Fruit fly (Drosophila melanogaster) whole organism, embryonic: ENCODE data around the gene CG6195.

Source experiments
- BEAF-32 ChIP-seq: fragments of 200-800 bp; sonication (Bioruptor generic); optimal IDR thresholded peaks from 3 replicates; lab custom pipeline; 2017; ENCODE audit warnings: missing biosample characterization, missing genetic modification characterization, mild to moderate bottlenecking, moderate library complexity, missing genetic modification reagents
- CG10267 ChIP-seq: fragments of 200-800 bp; sonication (Bioruptor generic); optimal IDR thresholded peaks from 2 replicates; lab custom pipeline; 2018; ENCODE audit warnings: missing biosample characterization, mild to moderate bottlenecking, missing genetic modification characterization, moderate library complexity
- CG10979 ChIP-seq: fragments of 200-800 bp; sonication (Bioruptor generic); optimal IDR thresholded peaks from 2 replicates; lab custom pipeline; 2018; ENCODE audit warnings: missing biosample characterization, mild to moderate bottlenecking, missing genetic modification characterization, moderate library complexity
- CG11560 ChIP-seq: fragments of 200-800 bp; sonication (Bioruptor generic); IDR thresholded peaks from 3 replicates; pipeline ENCODE4 v1.3.6; 2022; ENCODE audit warnings: missing biosample characterization, missing genetic modification characterization
- CG12236 ChIP-seq: fragments of 200-800 bp; sonication (Bioruptor generic); optimal IDR thresholded peaks from 2 replicates; lab custom pipeline; 2016; ENCODE audit warnings: missing biosample characterization, missing genetic modification characterization
- CG12391 ChIP-seq: fragments of 200-800 bp; sonication (Bioruptor generic); optimal IDR thresholded peaks from 3 replicates; lab custom pipeline; 2018; ENCODE audit warnings: missing biosample characterization, mild to moderate bottlenecking, missing genetic modification characterization, moderate library complexity
- CG13296 ChIP-seq: fragments of 200-800 bp; sonication (Bioruptor generic); optimal IDR thresholded peaks from 3 replicates; lab custom pipeline; 2018; ENCODE audit warnings: missing biosample characterization, mild to moderate bottlenecking, missing genetic modification characterization
- CG13894 ChIP-seq: fragments of 200-800 bp; sonication (Bioruptor generic); optimal IDR thresholded peaks from 3 replicates; lab custom pipeline; 2018; ENCODE audit warnings: missing biosample characterization, mild to moderate bottlenecking, missing genetic modification characterization, moderate library complexity
- CG14667 ChIP-seq: fragments of 200-800 bp; sonication (Bioruptor generic); IDR thresholded peaks from 2 replicates; pipeline ENCODE4 v1.3.6; 2022; ENCODE audit warnings: missing biosample characterization, missing genetic modification characterization
- CG1602 ChIP-seq: fragments of 200-800 bp; sonication (Bioruptor generic); optimal IDR thresholded peaks from 3 replicates; lab custom pipeline; 2016; ENCODE audit warnings: missing biosample characterization, missing genetic modification characterization
- CG17361 ChIP-seq: fragments of 200-800 bp; sonication (Bioruptor generic); IDR thresholded peaks from 3 replicates; pipeline ENCODE4 v1.3.6; 2022; ENCODE audit warnings: missing biosample characterization, missing genetic modification characterization
- CG17829 ChIP-seq: fragments of 200-800 bp; optimal IDR thresholded peaks from 2 replicates; lab custom pipeline; 2019; ENCODE audit warnings: missing biosample characterization, mild to moderate bottlenecking, missing genetic modification characterization, moderate library complexity
- CG1832 ChIP-seq: fragments of 200-800 bp; sonication (Bioruptor generic); optimal IDR thresholded peaks from 2 replicates; lab custom pipeline; 2017; ENCODE audit warnings: missing biosample characterization, mild to moderate bottlenecking, missing genetic modification characterization, inconsistent platforms
- CG2712 ChIP-seq: fragments of 200-800 bp; optimal IDR thresholded peaks from 3 replicates; lab custom pipeline; 2019; ENCODE audit warnings: missing biosample characterization, mild to moderate bottlenecking, missing genetic modification characterization, moderate library complexity
- CG3065 ChIP-seq: fragments of 200-800 bp; sonication (Bioruptor generic); optimal IDR thresholded peaks from 2 replicates; lab custom pipeline; 2016; ENCODE audit warnings: missing biosample characterization, missing genetic modification characterization
- CG32532 ChIP-seq: fragments of 200-800 bp; sonication (Bioruptor generic); IDR thresholded peaks from 2 replicates; pipeline ENCODE4 v1.3.6; 2022; ENCODE audit warnings: missing biosample characterization, missing genetic modification characterization
- CG4707 ChIP-seq: fragments of 200-800 bp; sonication (Bioruptor generic); optimal IDR thresholded peaks from 2 replicates; lab custom pipeline; 2018; ENCODE audit warnings: missing biosample characterization, mild to moderate bottlenecking, missing genetic modification characterization, moderate library complexity
- CG5245 ChIP-seq: fragments of 200-800 bp; sonication (Bioruptor generic); optimal IDR thresholded peaks from 3 replicates; lab custom pipeline; 2016; ENCODE audit warnings: missing biosample characterization, missing genetic modification characterization
- CG6175 ChIP-seq: fragments of 200-800 bp; sonication (Bioruptor generic); IDR thresholded peaks from 3 replicates; pipeline ENCODE4 v1.3.6; 2022; ENCODE audit warnings: missing biosample characterization, missing genetic modification characterization
- CG6254 ChIP-seq: fragments of 200-800 bp; sonication (Bioruptor generic); optimal IDR thresholded peaks from 3 replicates; lab custom pipeline; 2017; ENCODE audit warnings: mild to moderate bottlenecking, missing biosample characterization, missing genetic modification reagents, missing genetic modification characterization
- CG6765 ChIP-seq: fragments of 200-800 bp; sonication (Bioruptor generic); optimal IDR thresholded peaks from 3 replicates; lab custom pipeline; 2017; ENCODE audit warnings: missing biosample characterization, mild to moderate bottlenecking, missing genetic modification characterization
- CG9437 ChIP-seq: fragments of 200-800 bp; sonication (Bioruptor generic); optimal IDR thresholded peaks from 2 replicates; lab custom pipeline; 2018; ENCODE audit warnings: missing biosample characterization, mild to moderate bottlenecking, missing genetic modification characterization
- CG9932 ChIP-seq: fragments of 200-800 bp; sonication (Bioruptor generic); IDR thresholded peaks from 2 replicates; pipeline ENCODE4 v1.3.6; 2022; ENCODE audit warnings: missing biosample characterization, missing genetic modification characterization
- D19A ChIP-seq: fragments of 200-800 bp; optimal IDR thresholded peaks from 3 replicates; lab custom pipeline; 2019; ENCODE audit warnings: missing biosample characterization, mild to moderate bottlenecking, missing genetic modification characterization, moderate library complexity
- Doc3 ChIP-seq: fragments of 200-800 bp; sonication (Bioruptor generic); IDR thresholded peaks from 3 replicates; pipeline ENCODE4 v1.3.6; 2022; ENCODE audit warnings: missing biosample characterization, missing genetic modification characterization; ENCODE audit not compliant: partially characterized antibody
- Meics ChIP-seq: fragments of 200-800 bp; sonication (Bioruptor generic); optimal IDR thresholded peaks from 2 replicates; lab custom pipeline; 2017; ENCODE audit warnings: missing biosample characterization, mild to moderate bottlenecking, missing genetic modification characterization
- NC2α ChIP-seq: fragments of 200-800 bp; sonication (Bioruptor generic); optimal IDR thresholded peaks from 2 replicates; lab custom pipeline; 2016; ENCODE audit warnings: missing biosample characterization, missing genetic modification characterization
- Rx ChIP-seq: fragments of 200-800 bp; sonication (Bioruptor generic); IDR thresholded peaks from 2 replicates; pipeline ENCODE4 v1.3.6; 2022; ENCODE audit warnings: missing biosample characterization, missing genetic modification characterization
- Sox102F ChIP-seq: fragments of 200-800 bp; sonication (Bioruptor generic); optimal IDR thresholded peaks from 2 replicates; lab custom pipeline; 2018; ENCODE audit warnings: missing biosample characterization, mild to moderate bottlenecking, missing genetic modification characterization, moderate library complexity
- Xrp1 ChIP-seq: fragments of 200-800 bp; sonication (Bioruptor generic); IDR thresholded peaks from 2 replicates; pipeline ENCODE4 v1.3.6; 2022; ENCODE audit warnings: missing biosample characterization, missing genetic modification characterization
- abd-A ChIP-seq: fragments of 200-800 bp; sonication (Bioruptor generic); optimal IDR thresholded peaks from 3 replicates; lab custom pipeline; 2019; ENCODE audit warnings: missing biosample characterization, mild to moderate bottlenecking, missing genetic modification characterization, moderate library complexity
- ato ChIP-seq: fragments of 200-800 bp; sonication (Bioruptor generic); IDR thresholded peaks from 2 replicates; pipeline ENCODE4 v1.3.6; 2022; ENCODE audit warnings: missing biosample characterization, missing genetic modification characterization; ENCODE audit not compliant: partially characterized antibody
- bcd ChIP-seq: fragments of 200-800 bp; sonication (Bioruptor generic); optimal IDR thresholded peaks from 2 replicates; lab custom pipeline; 2017; ENCODE audit warnings: missing biosample characterization, mild to moderate bottlenecking, missing genetic modification characterization
- cato ChIP-seq: fragments of 200-800 bp; sonication (Bioruptor generic); optimal IDR thresholded peaks from 2 replicates; lab custom pipeline; 2016; ENCODE audit warnings: missing biosample characterization, missing genetic modification characterization, borderline replicate concordance
- esg ChIP-seq: fragments of 200-800 bp; sonication (Bioruptor generic); conservative IDR thresholded peaks from 2 replicates; pipeline ENCODE4 v1.3.6; 2022; ENCODE audit warnings: missing biosample characterization, missing genetic modification characterization
- fd102C ChIP-seq: fragments of 200-800 bp; sonication (Bioruptor generic); optimal IDR thresholded peaks from 2 replicates; lab custom pipeline; 2018; ENCODE audit warnings: missing biosample characterization, mild to moderate bottlenecking, missing genetic modification characterization, moderate library complexity
- fd3F ChIP-seq: fragments of 200-800 bp; sonication (Bioruptor generic); optimal IDR thresholded peaks from 2 replicates; lab custom pipeline; 2018; ENCODE audit warnings: missing biosample characterization, mild to moderate bottlenecking, missing genetic modification characterization, moderate library complexity
- fru ChIP-seq: fragments of >200 bp; optimal IDR thresholded peaks from 2 replicates; lab custom pipeline; 2017
- hkb ChIP-seq, 2 experiments: fragments of 200-800 bp in 1 of 2; fragments of >200 bp in 1 of 2; sonication (Bioruptor generic) in 1 of 2; IDR thresholded peaks in 1 of 2; optimal IDR thresholded peaks in 1 of 2; 2 replicates each; pipeline versions ENCODE4 v1.3.6 to Lab custom; 2017 to 2022; ENCODE audit warnings: missing biosample characterization in 1 of 2, missing genetic modification characterization in 1 of 2
- jing ChIP-seq: fragments of 200-800 bp; sonication (Bioruptor generic); optimal IDR thresholded peaks from 2 replicates; lab custom pipeline; 2018; ENCODE audit warnings: missing biosample characterization, mild to moderate bottlenecking, missing genetic modification characterization
- pros ChIP-seq: fragments of 200-800 bp; sonication (Bioruptor generic); optimal IDR thresholded peaks from 3 replicates; lab custom pipeline; 2019; ENCODE audit warnings: missing biosample characterization, mild to moderate bottlenecking, missing genetic modification characterization, moderate library complexity
- scrt ChIP-seq: fragments of 200-800 bp; sonication (Bioruptor generic); optimal IDR thresholded peaks from 2 replicates; lab custom pipeline; 2018; ENCODE audit warnings: missing biosample characterization, mild to moderate bottlenecking, missing genetic modification characterization, moderate library complexity
- sim ChIP-seq: fragments of 200-800 bp; sonication (Bioruptor generic); IDR thresholded peaks from 2 replicates; pipeline ENCODE4 v1.3.6; 2022; ENCODE audit warnings: missing biosample characterization, missing genetic modification characterization
- sisA ChIP-seq: fragments of 200-800 bp; sonication (Bioruptor generic); IDR thresholded peaks from 2 replicates; pipeline ENCODE4 v1.3.6; 2022; ENCODE audit warnings: missing biosample characterization, missing genetic modification characterization
- sr ChIP-seq: fragments of 200-800 bp; sonication (Bioruptor generic); IDR thresholded peaks from 3 replicates; pipeline ENCODE4 v1.3.6; 2022; ENCODE audit warnings: missing biosample characterization, missing genetic modification characterization
- trem ChIP-seq: fragments of 200-800 bp; optimal IDR thresholded peaks from 3 replicates; lab custom pipeline; 2019; ENCODE audit warnings: missing biosample characterization, mild to moderate bottlenecking, missing genetic modification characterization, moderate library complexity
- vvl ChIP-seq: fragments of 200-800 bp; sonication (Bioruptor generic); IDR thresholded peaks from 2 replicates; pipeline ENCODE4 v1.3.6; 2022; ENCODE audit warnings: missing biosample characterization, missing genetic modification characterization
- zfh1 ChIP-seq: fragments of 200-800 bp; sonication (Bioruptor generic); IDR thresholded peaks from 3 replicates; pipeline ENCODE4 v1.3.6; 2022; ENCODE audit warnings: missing biosample characterization, missing genetic modification characterization

CG6195 gene

DNA sequence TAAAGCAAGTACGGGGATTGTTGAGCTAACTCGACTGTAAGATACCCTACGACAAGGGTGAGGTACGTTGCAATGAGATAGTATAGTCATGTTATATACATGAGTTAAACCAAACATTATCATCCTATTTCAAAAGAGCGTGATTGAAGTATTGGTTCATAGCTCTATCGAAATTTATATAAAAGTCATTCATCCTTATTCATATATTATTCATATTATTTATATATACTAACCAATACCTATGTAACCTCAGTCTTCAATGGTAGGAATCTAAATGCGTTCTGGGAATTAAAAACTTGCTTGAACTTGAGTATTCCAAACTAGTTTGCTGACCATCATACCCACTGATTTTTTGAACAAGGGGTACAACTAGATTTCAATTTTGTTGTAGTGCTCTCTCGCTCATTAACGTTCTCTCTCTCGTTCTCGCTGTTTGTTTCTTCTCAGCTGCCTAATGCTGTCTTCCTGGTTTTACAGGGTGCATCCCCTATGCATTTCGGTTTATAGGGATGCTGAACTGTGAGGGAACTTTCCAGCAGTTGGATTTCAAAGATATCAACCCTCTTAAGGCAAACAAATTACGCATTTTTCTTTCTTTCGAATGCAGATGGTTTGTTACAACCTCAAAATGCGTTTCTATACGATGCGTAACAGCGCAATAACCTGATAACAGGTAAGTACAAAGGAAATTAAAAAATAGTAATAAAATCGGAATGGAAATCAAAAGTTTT, 20.3 kb downstream of the CG6195 start (continued):
- no peak for TF ChIP-seq sr
- TF ChIP-seq CG9932, result no peak
- TF ChIP-seq CG6254, result peak; percentile 64
- no peak for TF ChIP-seq cato (GFP tag; lab: Kevin White, UChicago)
- no peak for TF ChIP-seq CG3065 (GFP tag; lab: Kevin White, UChicago)
- TF ChIP-seq CG6175, result no peak
- TF ChIP-seq Sox102F, result peak; percentile 6
- TF ChIP-seq ato (GFP tag; lab: Robert Waterston, UW), result no peak
- TF ChIP-seq vvl, result 0 out of 2 replicates have a peak, but pooled peaks have one; percentile 28
- TF ChIP-seq CG1602 (GFP tag; lab: Kevin White, UChicago), result no peak
- TF ChIP-seq NC2α, result no peak
- peak; percentile 69 for TF ChIP-seq Meics (GFP tag; lab: Kevin White, UChicago)
- TF ChIP-seq Doc3, result no peak
- peak; percentile 54; the same call in 1 of the 2 replicates for TF ChIP-seq CG32532 (GFP tag; lab: Robert Waterston, UW)
- peak; percentile 56 for TF ChIP-seq CG10267 (tag; lab: Kevin White, UChicago)
- peak; percentile 56 for TF ChIP-seq D19A (tag; lab: Kevin White, UChicago)
- TF ChIP-seq esg (GFP tag; lab: Robert Waterston, UW), result 0 out of 2 replicates have a peak, but pooled peaks have one; percentile 14
- TF ChIP-seq CG1832 (GFP tag; lab: Kevin White, UChicago), result peak; percentile 29
- no peak for TF ChIP-seq CG14667 (GFP tag; lab: Robert Waterston, UW)
- no peak for TF ChIP-seq fd102C (GFP tag; lab: Kevin White, UChicago)
- 0 out of 3 replicates have a peak, but pooled peaks have one; percentile 4 for TF ChIP-seq zfh1
- peak; percentile 5 for TF ChIP-seq CG5245
- peak; percentile 27 for TF ChIP-seq trem (tag; lab: Kevin White, UChicago)
- TF ChIP-seq CG13894 (tag; lab: Kevin White, UChicago), result peak; percentile 12
- TF ChIP-seq bcd (GFP tag; lab: Kevin White, UChicago), result peak; percentile 51
- TF ChIP-seq abd-A, result no peak
- TF ChIP-seq scrt (GFP tag; lab: Kevin White, UChicago), result peak; percentile 20
- peak; percentile 68 for TF ChIP-seq CG13296 (GFP tag; lab: Kevin White, UChicago)
- no peak for TF ChIP-seq fd3F (GFP tag; lab: Kevin White, UChicago)
- peak; percentile 63 for TF ChIP-seq CG10979 (tag; lab: Kevin White, UChicago)
- TF ChIP-seq CG11560 (tag; lab: Robert Waterston, UW), result no peak
- no peak for TF ChIP-seq hkb (optimal IDR thresholded peaks at IDR 0.05; lab: Kevin White, UChicago)
- TF ChIP-seq hkb (GFP tag; IDR thresholded peaks at IDR 0.05; lab: Robert Waterston, UW), result peak; percentile 42; the same call in 1 of the 2 replicates
- TF ChIP-seq CG12391 (tag; lab: Kevin White, UChicago), result peak; percentile 20
- TF ChIP-seq CG17829 (tag; lab: Kevin White, UChicago), result peak; percentile 56
- TF ChIP-seq pros, result peak; percentile 75
- no peak for TF ChIP-seq sim
- no peak for TF ChIP-seq CG4707 (GFP tag; lab: Kevin White, UChicago)
- TF ChIP-seq CG2712 (tag; lab: Kevin White, UChicago), result peak; percentile 75
- TF ChIP-seq CG9437 (GFP tag; lab: Kevin White, UChicago), result peak; percentile 35
- TF ChIP-seq jing, result no peak
- TF ChIP-seq BEAF-32 (GFP tag; lab: Kevin White, UChicago), result no peak
- no peak for TF ChIP-seq fru
- TF ChIP-seq sisA, result no peak
- peak; percentile 87 for TF ChIP-seq CG17361 (GFP tag; lab: Robert Waterston, UW)
- TF ChIP-seq CG12236 (GFP tag; lab: Kevin White, UChicago), result no peak
- TF ChIP-seq CG6765 (GFP tag; lab: Kevin White, UChicago), result peak; percentile 29
- TF ChIP-seq Rx (GFP tag; lab: Robert Waterston, UW), result no peak
- TF ChIP-seq Xrp1 (GFP tag; lab: Robert Waterston, UW), result peak; percentile 49; the same call in 1 of the 2 replicates
